Worm (Caenorhabditis elegans) whole organism, dauer: ENCODE results near the gene F48B9.3.

ENCODE experiments used
- unc-62 ChIP-seq: sonication (generic microtip); optimal IDR thresholded peaks from 2 replicates; lab custom pipeline; 2017; ENCODE audit warnings: missing biosample characterization, missing genetic modification reagents, missing genetic modification characterization

The F48B9.3 gene

ce11 chrX:2164751-2165150 is at the start of gene F48B9.3:
Gene F48B9.3 (plus strand): TSS chrX:2165051.
- no peak for TF ChIP-seq unc-62

DNA sequence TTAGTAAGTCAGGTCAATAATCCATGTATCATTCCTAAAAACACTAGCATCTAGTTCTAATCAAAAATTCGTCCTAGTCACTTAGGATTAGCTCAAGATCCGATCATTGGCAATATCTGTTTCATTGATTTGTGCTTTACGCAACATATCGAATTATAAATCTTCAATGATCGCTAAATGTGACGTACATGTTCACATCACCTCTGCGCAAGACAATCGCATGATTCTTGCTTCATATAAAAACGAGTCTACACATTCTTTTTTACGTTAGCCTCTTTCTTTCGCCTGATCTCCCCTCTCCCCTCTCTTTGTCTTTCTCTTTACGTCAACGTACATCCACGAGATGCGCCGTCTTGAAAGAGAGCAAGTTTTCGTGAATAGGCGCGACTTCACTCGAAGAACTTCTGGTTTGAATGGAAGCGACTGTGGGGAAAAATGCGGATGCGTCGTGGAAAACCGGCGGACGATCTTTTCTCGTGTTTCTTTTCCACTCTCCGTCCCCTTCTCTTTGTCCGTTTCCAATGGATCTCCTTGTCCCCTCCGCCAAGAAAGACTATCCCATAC is 48.5 kb upstream of the F48B9.3 start:
- TF ChIP-seq unc-62: no peak

- TF ChIP-seq unc-62: no peak
Observed at ce11 chrX:2118162-2118561, 46.7 kb upstream of the F48B9.3 start, which contains the start of gene swip-10. Gene swip-10 (minus strand): TSS chrX:2118262.

DNA sequence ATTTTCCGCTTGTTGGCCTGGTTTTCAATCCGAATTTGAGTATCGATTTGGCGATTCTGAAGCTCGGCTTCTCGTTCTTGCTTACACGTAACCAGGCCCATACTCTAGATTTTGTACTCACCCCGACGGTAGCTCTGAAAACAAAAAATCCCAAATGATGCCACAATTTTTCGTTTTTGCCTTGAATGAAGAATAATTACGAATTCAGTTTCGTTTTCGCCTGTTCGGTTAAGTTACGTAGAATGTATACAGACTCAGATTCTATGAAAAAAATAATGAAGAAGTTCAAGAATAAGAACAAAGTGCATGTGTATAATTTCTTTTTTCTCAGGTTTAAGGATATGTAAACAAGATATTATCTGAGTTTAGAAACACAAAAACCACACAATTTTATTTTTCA is 43.9 kb upstream of the F48B9.3 start, which contains the start of gene gpa-5:
gpa-5 (minus strand) TSS at position 101 of the 400 bp plus-strand sequence.
- TF ChIP-seq unc-62: no peak

DNA sequence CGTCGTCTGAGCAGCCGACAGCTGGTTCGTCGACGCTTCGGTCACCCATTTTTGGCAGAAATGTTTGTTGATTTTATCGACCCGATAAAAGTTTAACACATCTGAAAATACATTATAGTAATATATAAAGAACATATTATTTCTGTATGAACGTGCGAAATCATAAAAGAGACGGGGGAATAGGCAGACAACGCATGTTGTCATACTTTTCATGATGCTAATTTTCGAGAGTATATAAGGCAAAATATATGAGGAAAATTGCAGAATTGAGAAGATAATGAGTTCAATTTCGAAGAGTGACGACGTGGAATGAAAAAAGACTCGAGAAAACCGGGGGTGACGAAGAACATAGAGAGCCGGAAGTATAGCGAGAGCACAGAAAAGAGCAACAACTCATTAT is 34.7 kb upstream of the F48B9.3 start, which contains the start of gene F53B1.8:
F53B1.8 (minus strand) TSS at position 101 of the 400 bp plus-strand sequence.
- no peak for TF ChIP-seq unc-62

DNA sequence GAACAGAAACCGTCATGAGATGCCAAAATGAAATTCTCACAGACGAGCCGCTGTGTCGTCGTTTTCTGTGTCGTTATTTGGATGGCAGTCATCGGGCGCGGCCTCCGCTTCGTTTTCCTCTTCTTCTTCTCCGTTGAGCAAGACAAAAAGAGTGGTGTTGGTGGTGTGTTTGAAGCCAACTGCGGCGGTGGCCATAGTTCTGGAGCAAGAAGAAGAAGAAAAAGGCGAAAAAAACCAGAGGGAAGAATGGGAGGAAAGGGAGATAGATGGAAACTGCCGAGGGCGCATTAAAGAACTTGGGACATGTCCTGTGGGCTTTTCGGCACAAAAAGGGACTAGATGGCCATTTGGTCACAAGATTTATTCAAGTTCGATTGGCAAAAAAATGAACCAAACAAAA is 33.2 kb upstream of the F48B9.3 start, which contains the start of gene F53B1.9:
F53B1.9 (minus strand) TSS at position 195 of the 400 bp plus-strand sequence.
- no peak for TF ChIP-seq unc-62

DNA sequence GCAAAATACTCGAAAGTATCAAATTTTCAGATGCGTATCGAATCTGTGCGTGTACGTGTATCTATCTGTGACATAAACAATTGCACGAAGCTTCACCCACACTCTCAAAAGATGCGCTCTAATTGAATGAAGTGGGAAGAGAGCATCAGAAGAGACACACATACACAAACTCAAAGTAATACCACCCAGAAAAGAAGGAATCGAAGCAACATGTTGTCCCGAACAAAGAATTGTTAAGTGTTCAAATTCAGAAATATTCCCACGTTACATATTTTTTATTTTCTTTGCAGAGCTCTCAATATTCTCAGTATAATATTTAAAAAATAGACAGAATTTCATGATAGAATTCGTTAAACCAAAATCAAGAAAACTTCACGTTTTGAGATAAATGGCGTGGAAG is 27.9 kb upstream of the F48B9.3 start:
- TF ChIP-seq unc-62: no peak

- TF ChIP-seq unc-62: no peak
Observed at ce11 chrX:2138923-2139322, 25.9 kb upstream of the F48B9.3 start.

- TF ChIP-seq unc-62: no peak
Observed at ce11 chrX:2140610-2141009, 24.2 kb upstream of the F48B9.3 start.

- TF ChIP-seq unc-62: no peak
Observed at ce11 chrX:2144236-2144635, 20.6 kb upstream of the F48B9.3 start.

DNA sequence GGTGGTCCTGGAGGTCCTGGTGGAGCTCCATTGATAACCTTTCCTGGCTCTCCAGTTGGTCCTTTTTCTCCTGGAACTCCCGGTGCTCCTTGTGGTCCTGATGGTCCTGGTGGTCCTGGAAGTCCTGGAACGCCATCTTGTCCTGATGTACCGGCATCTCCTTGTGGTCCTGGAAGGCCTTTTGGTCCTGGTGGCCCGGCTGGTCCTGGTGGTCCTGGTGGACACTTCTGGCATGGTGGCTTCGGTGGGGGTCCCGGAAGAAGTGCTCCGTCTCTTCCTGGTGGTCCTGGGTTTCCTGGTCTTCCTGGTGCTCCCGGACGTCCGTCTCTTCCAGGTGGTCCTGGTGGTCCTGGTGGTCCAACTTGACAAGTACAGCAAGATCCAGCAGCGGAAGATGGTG is 20.0 kb upstream of the F48B9.3 start:
- no peak for TF ChIP-seq unc-62

ce11 chrX:2145629-2146028 is 19.2 kb upstream of the F48B9.3 start, which contains the start of gene dpy-3:
Gene dpy-3 (minus strand): TSS chrX:2145647.
- TF ChIP-seq unc-62: no peak

ce11 chrX:2150006-2150405 is 14.8 kb upstream of the F48B9.3 start, which contains the start of gene npax-2:
Gene npax-2 (minus strand): TSS chrX:2150106.
- no peak for TF ChIP-seq unc-62

ce11 chrX:2152062-2152461 is 12.8 kb upstream of the F48B9.3 start:
- TF ChIP-seq unc-62: no peak

- no peak for TF ChIP-seq unc-62
Observed at ce11 chrX:2153780-2154179, 11.1 kb upstream of the F48B9.3 start.

- TF ChIP-seq unc-62: no peak
Observed at ce11 chrX:2157855-2158254, 7.0 kb upstream of the F48B9.3 start.

DNA sequence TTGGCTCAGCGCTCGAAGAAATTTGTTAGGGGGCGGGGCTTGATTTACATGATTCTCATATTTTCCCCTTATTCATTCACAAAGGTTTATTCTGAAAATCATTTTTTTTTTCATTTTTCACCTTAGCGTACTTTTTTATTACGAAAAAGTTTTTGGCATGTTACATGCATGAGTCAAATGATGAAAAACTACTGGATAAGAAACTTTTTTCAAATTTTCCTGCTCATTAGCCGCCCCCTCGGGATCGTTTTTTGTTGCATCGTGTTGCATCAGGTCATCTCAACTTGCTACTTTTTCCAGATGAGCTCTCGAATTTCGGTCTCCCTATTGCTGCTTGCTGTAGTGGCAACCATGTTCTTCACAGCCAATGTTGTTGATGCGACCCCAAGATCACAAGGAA is 1.8 kb upstream of the F48B9.3 start, which contains the start of gene pdf-2:
pdf-2 (plus strand) TSS at position 301 of the 400 bp plus-strand sequence.
- TF ChIP-seq unc-62: no peak

DNA sequence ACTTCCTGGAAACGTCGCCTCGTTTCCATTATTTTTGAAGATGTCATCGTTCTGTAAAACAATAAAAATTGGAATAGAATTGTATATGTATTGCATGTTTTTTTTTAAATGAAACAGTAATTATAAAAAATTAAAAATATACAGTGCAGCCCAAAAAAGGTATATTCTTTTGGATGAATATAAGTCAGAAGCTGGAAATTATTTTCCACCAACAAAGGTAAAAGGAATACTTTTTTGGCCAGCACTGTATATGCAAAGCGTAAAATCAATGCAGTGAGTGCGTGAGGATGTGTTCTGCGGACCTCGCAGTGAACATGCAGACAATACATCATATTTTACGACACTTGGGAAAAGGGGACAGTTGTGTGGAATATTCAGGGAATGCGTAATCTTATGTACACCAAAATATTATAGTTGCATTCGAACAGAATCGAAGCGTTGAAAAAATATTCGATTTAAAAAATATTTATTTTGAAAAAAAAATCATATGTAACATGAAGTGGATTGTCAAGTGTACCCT is 11.6 kb downstream of the F48B9.3 start, which contains the start of gene F48B9.8:
F48B9.8 (minus strand) TSS at position 51 of the 520 bp plus-strand sequence.
- no peak for TF ChIP-seq unc-62
